Fruit fly (Drosophila melanogaster): Measurements from ENCODE around the gene Cog7.
A peak's percentile ranks its signal among the peaks of the same experiment; 100 is the strongest.

Gene Cog7

dm6 chr3R:29935756-29936155, 2.9 kb upstream of the Cog7 start, which contains the start of the genes eIF2Balpha and Vps13B (continued):
- no peak for TF ChIP-seq BtbVII (GFP tag; optimal IDR thresholded peaks at IDR 0.05)
- TF ChIP-seq psq (GFP tag; optimal IDR thresholded peaks at IDR 0.05): no peak
- no peak for TF ChIP-seq E2f1 (GFP tag; IDR thresholded peaks at IDR 0.05)
- no peak for TF ChIP-seq gt (GFP tag; IDR thresholded peaks at IDR 0.05)
- no peak for TF ChIP-seq Gug (GFP tag; IDR thresholded peaks at IDR 0.05)
- peak; percentile 63 for TF ChIP-seq CG14860 (GFP tag; IDR thresholded peaks at IDR 0.05; ENCODE audit: partially characterized antibody)
- peak; percentile 32; the same call in 1 of the 2 replicates for TF ChIP-seq H2.0 (GFP tag; IDR thresholded peaks at IDR 0.05)
- TF ChIP-seq fd3F (GFP tag; optimal IDR thresholded peaks at IDR 0.05): no peak
- no peak for TF ChIP-seq CG13296 (GFP tag; optimal IDR thresholded peaks at IDR 0.05)
- TF ChIP-seq D19B (GFP tag; optimal IDR thresholded peaks at IDR 0.05): no peak
- TF ChIP-seq CG18764 (GFP tag; optimal IDR thresholded peaks at IDR 0.05): peak; percentile 100
- TF ChIP-seq dan (GFP tag; IDR thresholded peaks at IDR 0.05): no peak
- peak; percentile 35 for TF ChIP-seq MESR4 (GFP tag; optimal IDR thresholded peaks at IDR 0.05)
- TF ChIP-seq dimm (GFP tag; IDR thresholded peaks at IDR 0.05): no peak
- TF ChIP-seq CG16863 (GFP tag; optimal IDR thresholded peaks at IDR 0.05): no peak
- peak; percentile 9 for TF ChIP-seq Dp (GFP tag; optimal IDR thresholded peaks at IDR 0.05)
- TF ChIP-seq E2f2 (GFP tag; IDR thresholded peaks at IDR 0.05): 0 out of 2 replicates have a peak, but pooled peaks have one; percentile 22
- peak; percentile 95 for TF ChIP-seq Bgb (GFP tag; IDR thresholded peaks at IDR 0.05; ENCODE audit: partially characterized antibody)
- no peak for TF ChIP-seq otp (GFP tag; IDR thresholded peaks at IDR 0.05)
- peak; percentile 85 for TF ChIP-seq Doc3 (GFP tag; IDR thresholded peaks at IDR 0.05; ENCODE audit: partially characterized antibody)
- peak; percentile 54 for TF ChIP-seq Sox102F (GFP tag; optimal IDR thresholded peaks at IDR 0.05)
- peak; percentile 87; the same call in 2 of the 4 replicates for TF ChIP-seq chinmo (GFP tag; IDR thresholded peaks at IDR 0.05; ENCODE audit: partially characterized antibody)
- TF ChIP-seq CG2678 (tag; optimal IDR thresholded peaks at IDR 0.05): no peak
- peak; percentile 66 for TF ChIP-seq unc-4 (GFP tag; IDR thresholded peaks at IDR 0.05; ENCODE audit: partially characterized antibody)
- TF ChIP-seq ATbp (GFP tag; optimal IDR thresholded peaks at IDR 0.05): no peak
- no peak for TF ChIP-seq B-H1 (GFP tag; IDR thresholded peaks at IDR 0.05)
- TF ChIP-seq chn (GFP tag; optimal IDR thresholded peaks at IDR 0.05): no peak
- no peak for TF ChIP-seq Fer1 (GFP tag; optimal IDR thresholded peaks at IDR 0.05)
- TF ChIP-seq NC2α (GFP tag; optimal IDR thresholded peaks at IDR 0.05): no peak
- TF ChIP-seq kni (GFP tag; optimal IDR thresholded peaks at IDR 0.05): no peak
- TF ChIP-seq cwo (GFP tag; optimal IDR thresholded peaks at IDR 0.05): no peak
- TF ChIP-seq NFAT (GFP tag; IDR thresholded peaks at IDR 0.05): no peak
- TF ChIP-seq pho (GFP tag; optimal IDR thresholded peaks at IDR 0.05): no peak
- TF ChIP-seq CG10959 (GFP tag; IDR thresholded peaks at IDR 0.05): 0 out of 2 replicates have a peak, but pooled peaks have one; percentile 6
- TF ChIP-seq cg (GFP tag; optimal IDR thresholded peaks at IDR 0.05): no peak
- TF ChIP-seq MBD-R2 (GFP tag; IDR thresholded peaks at IDR 0.05): peak; percentile 98
- no peak for TF ChIP-seq pfk (GFP tag; optimal IDR thresholded peaks at IDR 0.05)
- TF ChIP-seq Max (GFP tag; optimal IDR thresholded peaks at IDR 0.05): no peak
- TF ChIP-seq CG15073 (GFP tag; optimal IDR thresholded peaks at IDR 0.05): no peak
- no peak for TF ChIP-seq wdn (GFP tag; IDR thresholded peaks at IDR 0.05)
- peak; percentile 81 for TF ChIP-seq sna (GFP tag; IDR thresholded peaks at IDR 0.05; ENCODE audit: partially characterized antibody)
- TF ChIP-seq prd (optimal IDR thresholded peaks at IDR 0.05): no peak
- TF ChIP-seq prd (GFP tag; IDR thresholded peaks at IDR 0.05): no peak
- TF ChIP-seq Optix (GFP tag; IDR thresholded peaks at IDR 0.05): 0 out of 3 replicates have a peak, but pooled peaks have one; percentile 35
- TF ChIP-seq CG3847 (GFP tag; IDR thresholded peaks at IDR 0.05): 0 out of 2 replicates have a peak, but pooled peaks have one; percentile 23
- TF ChIP-seq Opbp (GFP tag; IDR thresholded peaks at IDR 0.05; ENCODE audit: partially characterized antibody): peak; percentile 87; the same call in 2 of the 3 replicates
- no peak for TF ChIP-seq D (optimal IDR thresholded peaks at IDR 0.05)
- TF ChIP-seq D (GFP tag; optimal IDR thresholded peaks at IDR 0.05): no peak
- peak; percentile 88 for TF ChIP-seq Dref (GFP tag; IDR thresholded peaks at IDR 0.05)
- no peak for TF ChIP-seq exex (tag; optimal IDR thresholded peaks at IDR 0.05)
- no peak for TF ChIP-seq Myb (GFP tag; optimal IDR thresholded peaks at IDR 0.05)

Data from whole organism, embryonic.